Fruit fly (Drosophila melanogaster) ovary, adult (tissue): ENCODE measurements around the gene Osi18.

Source experiments
- CG17801 ChIP-seq: fragments of 200-800 bp; optimal IDR thresholded peaks from 2 replicates; lab custom pipeline; 2019; ENCODE audit warnings: missing biosample characterization, mild to moderate bottlenecking, missing genetic modification characterization, moderate library complexity; ENCODE audit not compliant: partially characterized antibody

The Osi18 gene

dm6 chr3R:6339795-6340194 is 9.7 kb downstream of the Osi18 start, which contains the start of gene Osi20:
TSS of gene Osi20 (plus strand) at chr3R:6340095.
- no peak for TF ChIP-seq CG17801

DNA sequence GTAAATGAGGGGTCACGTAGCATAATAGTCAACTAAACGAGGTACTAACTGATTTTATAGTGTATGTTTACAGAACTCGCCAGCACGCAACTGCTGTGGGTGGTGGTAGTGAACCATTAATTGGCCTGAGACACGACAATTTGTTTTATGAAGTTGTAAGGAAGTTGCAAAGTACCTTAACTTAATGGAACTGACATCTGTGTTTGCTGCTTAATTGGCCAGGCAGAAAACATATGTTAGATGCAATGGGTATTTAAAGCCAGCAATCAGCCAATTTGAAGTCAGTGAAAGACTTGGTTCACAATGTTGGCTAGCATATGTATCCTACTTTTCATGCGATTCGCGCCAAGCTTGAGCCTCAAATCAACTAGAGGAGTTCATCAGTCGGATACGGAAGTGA is 11.6 kb downstream of the Osi18 start, which contains the start of gene CG17917:
Gene CG17917, plus strand, starts transcription at position 301 of the 400 bp plus-strand sequence.
- no peak for TF ChIP-seq CG17801

- TF ChIP-seq CG17801, result no peak
Measured at dm6 chr3R:6342702-6343101, 12.7 kb downstream of the Osi18 start, which contains the start of gene CG10298. TSS of gene CG10298 (plus strand) at chr3R:6343002.

DNA sequence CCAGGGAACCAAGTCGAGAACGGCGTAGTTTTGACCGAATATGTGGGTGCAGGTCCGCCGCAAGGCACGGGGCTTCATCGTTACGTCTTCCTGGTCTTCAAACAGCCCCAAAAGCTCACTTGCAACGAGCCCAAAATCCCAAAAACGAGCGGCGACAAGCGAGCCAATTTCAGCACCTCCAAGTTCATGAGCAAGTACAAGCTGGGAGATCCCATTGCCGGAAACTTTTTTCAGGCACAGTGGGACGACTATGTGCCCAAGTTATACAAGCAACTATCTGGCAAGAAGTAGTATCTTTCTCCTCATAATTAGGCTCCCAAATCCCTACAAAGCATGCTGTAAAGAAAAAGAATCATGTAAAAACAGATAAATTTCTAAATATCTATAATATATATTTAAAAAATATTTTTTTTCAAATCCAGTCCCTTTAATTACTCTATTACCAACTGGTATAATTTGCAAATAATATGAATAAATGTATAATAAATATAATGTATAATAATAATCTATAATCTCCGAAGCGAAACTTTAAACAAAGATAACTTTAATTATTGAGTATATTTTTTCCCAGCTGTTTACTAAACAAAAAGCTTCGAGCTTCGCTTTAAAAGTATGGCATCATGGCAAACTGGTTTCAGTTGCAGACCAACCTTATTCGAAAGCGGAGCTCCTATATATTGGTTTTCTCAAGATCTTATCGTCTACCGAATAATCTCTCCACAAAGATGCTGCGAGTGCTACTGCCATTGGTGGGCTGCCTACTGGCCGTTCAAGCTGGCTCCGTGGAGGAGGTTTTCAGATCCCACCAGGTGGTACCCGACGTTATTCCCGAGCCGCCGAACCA is 13.6 kb downstream of the Osi18 start, which contains the start of gene CG17919:
Gene CG17919, plus strand, starts transcription at position 634 of the 844 bp plus-strand sequence.
- no peak for TF ChIP-seq CG17801

DNA sequence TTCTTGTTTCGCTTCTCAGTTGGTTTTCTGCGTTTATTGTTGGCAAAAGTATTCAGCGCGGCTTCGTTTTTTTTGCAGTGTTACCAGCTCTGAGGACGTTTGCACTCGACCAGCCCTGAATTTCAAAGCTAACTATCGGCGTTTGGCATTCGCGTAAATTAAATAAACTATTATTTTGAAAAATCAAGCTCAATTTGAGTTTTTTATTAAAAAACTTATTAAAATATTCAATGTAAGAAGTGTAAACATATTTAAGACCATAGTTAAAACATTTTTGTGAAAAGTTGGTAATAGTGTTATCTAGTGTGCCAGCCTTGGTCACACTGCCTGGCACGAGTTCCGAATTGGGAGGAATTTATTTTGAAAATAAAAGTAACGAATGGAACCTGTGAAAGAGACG is 15.8 kb downstream of the Osi18 start, which contains the start of the genes SmD2 and CG18048:
Gene SmD2, minus strand, starts transcription at position 98 of the 400 bp plus-strand sequence.
Gene CG18048, plus strand, starts transcription at position 298 of the 400 bp plus-strand sequence.
- TF ChIP-seq CG17801, result peak; percentile 43

dm6 chr3R:6348943-6349342 is 18.9 kb downstream of the Osi18 start, which contains the start of gene Hr83:
TSS of gene Hr83 (plus strand) at chr3R:6349243.
- TF ChIP-seq CG17801, result no peak

DNA sequence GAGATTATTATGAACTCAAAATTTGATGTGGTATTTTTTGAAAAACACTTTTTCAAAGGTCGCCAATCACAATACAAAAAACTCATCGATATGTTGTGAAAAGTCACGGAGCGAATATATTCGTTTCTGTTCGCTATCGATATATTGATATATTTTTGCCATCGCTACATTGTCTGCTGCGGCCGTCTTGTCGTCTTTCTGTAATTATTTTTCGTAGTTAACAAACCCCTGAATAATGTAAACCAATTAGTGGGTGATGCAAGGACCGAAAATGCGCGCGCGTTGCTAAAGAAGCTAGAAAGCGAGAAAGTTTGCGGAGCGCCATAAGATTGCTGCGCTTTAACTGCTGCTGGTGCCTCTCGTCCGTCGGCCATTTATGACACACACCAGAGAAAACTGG is 20.7 kb downstream of the Osi18 start, which contains the start of gene Pak:
Gene Pak, plus strand, starts transcription at position 142 of the 400 bp plus-strand sequence.
- no peak for TF ChIP-seq CG17801

DNA sequence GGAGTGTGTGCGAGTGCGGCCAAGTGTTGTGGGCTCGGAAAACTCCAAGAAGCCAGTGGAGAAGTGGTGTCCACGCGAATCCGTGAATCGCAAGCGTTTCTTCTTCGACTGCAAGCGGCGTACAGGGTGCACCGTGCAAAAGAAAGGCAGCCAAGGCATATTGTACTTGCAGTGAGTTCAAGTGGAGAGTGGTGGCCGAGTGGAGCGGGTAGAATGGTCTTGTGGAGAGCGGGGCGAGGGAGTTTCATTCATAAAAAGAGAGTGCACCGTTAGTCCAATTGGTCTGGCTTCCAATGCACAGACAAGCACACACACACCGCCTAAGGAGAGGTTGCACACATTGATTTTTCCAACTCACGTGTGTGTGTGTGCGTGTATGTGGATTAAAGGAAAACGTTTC is 21.1 kb downstream of the Osi18 start:
- TF ChIP-seq CG17801, result no peak

dm6 chr3R:6351696-6352378 is 21.8 kb downstream of the Osi18 start:
- no peak for TF ChIP-seq CG17801

- no peak for TF ChIP-seq CG17801
Measured at dm6 chr3R:6352436-6352835, 22.4 kb downstream of the Osi18 start.

dm6 chr3R:6352893-6353623 is 23.0 kb downstream of the Osi18 start:
- no peak for TF ChIP-seq CG17801

DNA sequence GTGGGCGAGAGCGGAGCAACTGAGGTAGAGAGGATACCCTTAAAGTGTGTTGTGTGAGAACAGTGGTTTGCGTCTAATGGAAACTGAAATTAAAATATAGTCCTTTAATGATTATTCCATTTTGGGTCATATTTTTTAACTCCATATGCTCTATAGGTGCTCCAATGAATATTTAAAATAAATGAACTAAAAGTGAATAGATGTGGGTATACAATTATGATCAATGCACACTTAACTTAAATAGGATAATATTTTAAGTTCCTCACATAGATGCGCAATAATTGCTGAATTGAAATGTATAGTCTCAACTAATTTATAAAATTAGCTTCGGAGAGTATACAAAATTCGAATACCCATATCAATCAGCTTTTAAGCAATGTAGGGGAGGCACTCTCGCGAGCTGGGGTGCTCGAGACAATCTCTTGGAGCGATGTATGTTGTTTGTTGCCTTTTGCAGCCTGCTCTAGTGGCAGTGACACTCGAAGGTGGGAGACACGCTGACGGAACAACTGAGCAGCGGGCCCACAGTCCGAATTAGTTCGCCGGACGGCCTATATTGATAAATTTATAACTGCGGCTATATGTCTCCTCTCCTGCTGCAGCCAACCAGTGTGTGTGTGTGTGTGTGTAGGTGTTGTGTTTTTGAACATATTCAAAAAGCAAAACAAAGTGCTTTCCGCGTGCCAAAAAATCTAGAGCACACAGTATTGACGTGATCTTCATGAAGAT is 23.7 kb downstream of the Osi18 start:
- peak; percentile 58 for TF ChIP-seq CG17801

dm6 chr3R:6354408-6354807 is 24.4 kb downstream of the Osi18 start:
- TF ChIP-seq CG17801, result no peak

DNA sequence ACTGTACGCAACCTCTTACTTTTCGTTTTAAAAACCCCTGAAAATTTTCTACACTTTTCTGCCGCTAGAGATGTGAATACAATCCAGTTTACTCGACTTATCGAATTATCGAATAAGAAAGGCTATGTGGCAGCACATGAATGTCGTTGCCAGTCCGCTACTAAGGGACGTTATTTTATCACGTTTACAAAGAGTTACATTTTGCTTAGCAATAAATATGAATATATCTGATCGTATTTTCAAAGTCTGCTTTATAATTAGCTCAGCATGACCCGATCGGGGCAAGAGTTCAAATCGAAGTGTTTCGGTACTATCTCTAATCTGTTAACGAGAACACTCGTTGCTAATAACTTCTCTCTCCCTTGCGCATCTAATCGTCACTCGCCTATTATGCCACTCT is 38.1 kb downstream of the Osi18 start, which contains the start of gene CG42724:
Gene CG42724, minus strand, starts transcription at position 189 of the 400 bp plus-strand sequence.
- no peak for TF ChIP-seq CG17801

dm6 chr3R:6368550-6369238 is 38.6 kb downstream of the Osi18 start, which contains the start of gene CG10286:
TSS of gene CG10286 (plus strand) at chr3R:6368965.
- no peak for TF ChIP-seq CG17801
